Fruit fly (Drosophila melanogaster): ENCODE results near the gene CG42507.

The CG42507 gene

dm6 chr3L:14790127-14790589 is 32.4 kb upstream of the CG42507 start:
- TF ChIP-seq cic (GFP tag; optimal IDR thresholded peaks at IDR 0.05): peak; percentile 68
- peak; percentile 90 for TF ChIP-seq ovo (GFP tag; optimal IDR thresholded peaks at IDR 0.05)
- peak; percentile 90 for TF ChIP-seq CG7101 (tag; optimal IDR thresholded peaks at IDR 0.05)
- peak; percentile 75 for TF ChIP-seq CG33017 (tag; optimal IDR thresholded peaks at IDR 0.05)
- peak; percentile 79 for TF ChIP-seq CG11617 (GFP tag; optimal IDR thresholded peaks at IDR 0.05)
- TF ChIP-seq CG7045 (GFP tag; optimal IDR thresholded peaks at IDR 0.05): peak; percentile 84
- TF ChIP-seq Mnt (GFP tag; optimal IDR thresholded peaks at IDR 0.05): peak; percentile 91
- peak; percentile 88 for TF ChIP-seq tj (GFP tag; optimal IDR thresholded peaks at IDR 0.05)
- TF ChIP-seq toe (GFP tag; optimal IDR thresholded peaks at IDR 0.05): peak; percentile 93
- peak; percentile 83 for TF ChIP-seq CG14711 (tag; optimal IDR thresholded peaks at IDR 0.05)
- TF ChIP-seq CG5204 (GFP tag; optimal IDR thresholded peaks at IDR 0.05): peak; percentile 93
- TF ChIP-seq CG12768 (GFP tag; optimal IDR thresholded peaks at IDR 0.05): peak; percentile 96
- peak; percentile 74 for TF ChIP-seq bab1 (GFP tag; optimal IDR thresholded peaks at IDR 0.05)
- peak; percentile 97 for TF ChIP-seq Crg-1 (GFP tag; optimal IDR thresholded peaks at IDR 0.05)
- no peak for TF ChIP-seq cnc (optimal IDR thresholded peaks at IDR 0.05)
- TF ChIP-seq Hr96 (GFP tag; optimal IDR thresholded peaks at IDR 0.05): peak; percentile 95
- TF ChIP-seq CG1620 (GFP tag; optimal IDR thresholded peaks at IDR 0.05): peak; percentile 97
- TF ChIP-seq Clk (GFP tag; optimal IDR thresholded peaks at IDR 0.05): peak; percentile 87
- TF ChIP-seq kay (GFP tag; ENCODE audit: borderline replicate concordance): no peak
- TF ChIP-seq pad (GFP tag; optimal IDR thresholded peaks at IDR 0.05): peak; percentile 82

- no peak for TF ChIP-seq kay (GFP tag; ENCODE audit: borderline replicate concordance)
- TF ChIP-seq CG5204 (GFP tag; optimal IDR thresholded peaks at IDR 0.05): no peak
- no peak for TF ChIP-seq tj (GFP tag; optimal IDR thresholded peaks at IDR 0.05)
- TF ChIP-seq pad (GFP tag; optimal IDR thresholded peaks at IDR 0.05): no peak
- no peak for TF ChIP-seq cnc (optimal IDR thresholded peaks at IDR 0.05)
- no peak for TF ChIP-seq CG7045 (GFP tag; optimal IDR thresholded peaks at IDR 0.05)
- no peak for TF ChIP-seq CG12768 (GFP tag; optimal IDR thresholded peaks at IDR 0.05)
- no peak for TF ChIP-seq toe (GFP tag; optimal IDR thresholded peaks at IDR 0.05)
- TF ChIP-seq Clk (GFP tag; optimal IDR thresholded peaks at IDR 0.05): no peak
- TF ChIP-seq Hr96 (GFP tag; optimal IDR thresholded peaks at IDR 0.05): no peak
- no peak for TF ChIP-seq ovo (GFP tag; optimal IDR thresholded peaks at IDR 0.05)
- peak; percentile 66 for TF ChIP-seq CG7101 (tag; optimal IDR thresholded peaks at IDR 0.05)
- TF ChIP-seq bab1 (GFP tag; optimal IDR thresholded peaks at IDR 0.05): no peak
- peak; percentile 22 for TF ChIP-seq CG33017 (tag; optimal IDR thresholded peaks at IDR 0.05)
- TF ChIP-seq CG14711 (tag; optimal IDR thresholded peaks at IDR 0.05): peak; percentile 25
- TF ChIP-seq CG11617 (GFP tag; optimal IDR thresholded peaks at IDR 0.05): no peak
- no peak for TF ChIP-seq cic (GFP tag; optimal IDR thresholded peaks at IDR 0.05)
- TF ChIP-seq Crg-1 (GFP tag; optimal IDR thresholded peaks at IDR 0.05): no peak
- peak; percentile 6 for TF ChIP-seq Mnt (GFP tag; optimal IDR thresholded peaks at IDR 0.05)
- peak; percentile 77 for TF ChIP-seq CG1620 (GFP tag; optimal IDR thresholded peaks at IDR 0.05)
These were observed 31.9 kb upstream of the CG42507 start, which contains the start of gene Helz for dm6 chr3L:14789676-14790075. Gene Helz (plus strand): TSS chr3L:14789935.

dm6 chr3L:14786230-14786850 is 28.6 kb upstream of the CG42507 start, which contains the start of the genes bmm and Tdrd3:
Gene bmm (minus strand): TSS chr3L:14786412.
Gene Tdrd3 (plus strand): TSS chr3L:14786791.
- no peak for TF ChIP-seq kay (GFP tag; ENCODE audit: borderline replicate concordance)
- TF ChIP-seq Hr96 (GFP tag; optimal IDR thresholded peaks at IDR 0.05): peak; percentile 55
- TF ChIP-seq toe (GFP tag; optimal IDR thresholded peaks at IDR 0.05): peak; percentile 82
- TF ChIP-seq ovo (GFP tag; optimal IDR thresholded peaks at IDR 0.05): peak; percentile 69
- TF ChIP-seq CG12768 (GFP tag; optimal IDR thresholded peaks at IDR 0.05): peak; percentile 64
- TF ChIP-seq Clk (GFP tag; optimal IDR thresholded peaks at IDR 0.05): peak; percentile 77
- no peak for TF ChIP-seq cnc (optimal IDR thresholded peaks at IDR 0.05)
- peak; percentile 91 for TF ChIP-seq CG7101 (tag; optimal IDR thresholded peaks at IDR 0.05)
- peak; percentile 80 for TF ChIP-seq tj (GFP tag; optimal IDR thresholded peaks at IDR 0.05)
- TF ChIP-seq CG11617 (GFP tag; optimal IDR thresholded peaks at IDR 0.05): peak; percentile 93
- TF ChIP-seq CG5204 (GFP tag; optimal IDR thresholded peaks at IDR 0.05): peak; percentile 73
- TF ChIP-seq bab1 (GFP tag; optimal IDR thresholded peaks at IDR 0.05): peak; percentile 88
- TF ChIP-seq CG1620 (GFP tag; optimal IDR thresholded peaks at IDR 0.05): peak; percentile 63
- peak; percentile 82 for TF ChIP-seq CG7045 (GFP tag; optimal IDR thresholded peaks at IDR 0.05)
- TF ChIP-seq CG14711 (tag; optimal IDR thresholded peaks at IDR 0.05): peak; percentile 80
- peak; percentile 73 for TF ChIP-seq pad (GFP tag; optimal IDR thresholded peaks at IDR 0.05)
- TF ChIP-seq Crg-1 (GFP tag; optimal IDR thresholded peaks at IDR 0.05): peak; percentile 69
- peak; percentile 57 for TF ChIP-seq Mnt (GFP tag; optimal IDR thresholded peaks at IDR 0.05)
- TF ChIP-seq cic (GFP tag; optimal IDR thresholded peaks at IDR 0.05): peak; percentile 53
- peak; percentile 71 for TF ChIP-seq CG33017 (tag; optimal IDR thresholded peaks at IDR 0.05)

dm6 chr3L:14785492-14785916 is 27.7 kb upstream of the CG42507 start:
- no peak for TF ChIP-seq CG11617 (GFP tag; optimal IDR thresholded peaks at IDR 0.05)
- TF ChIP-seq Clk (GFP tag; optimal IDR thresholded peaks at IDR 0.05): peak; percentile 69
- TF ChIP-seq tj (GFP tag; optimal IDR thresholded peaks at IDR 0.05): no peak
- peak; percentile 75 for TF ChIP-seq CG12768 (GFP tag; optimal IDR thresholded peaks at IDR 0.05)
- peak; percentile 24 for TF ChIP-seq CG33017 (tag; optimal IDR thresholded peaks at IDR 0.05)
- TF ChIP-seq Hr96 (GFP tag; optimal IDR thresholded peaks at IDR 0.05): peak; percentile 66
- TF ChIP-seq Crg-1 (GFP tag; optimal IDR thresholded peaks at IDR 0.05): no peak
- peak; percentile 73 for TF ChIP-seq CG5204 (GFP tag; optimal IDR thresholded peaks at IDR 0.05)
- TF ChIP-seq CG1620 (GFP tag; optimal IDR thresholded peaks at IDR 0.05): peak; percentile 56
- TF ChIP-seq bab1 (GFP tag; optimal IDR thresholded peaks at IDR 0.05): peak; percentile 74
- no peak for TF ChIP-seq ovo (GFP tag; optimal IDR thresholded peaks at IDR 0.05)
- TF ChIP-seq cnc (optimal IDR thresholded peaks at IDR 0.05): no peak
- TF ChIP-seq cic (GFP tag; optimal IDR thresholded peaks at IDR 0.05): no peak
- peak; percentile 59 for TF ChIP-seq toe (GFP tag; optimal IDR thresholded peaks at IDR 0.05)
- peak; percentile 59 for TF ChIP-seq CG14711 (tag; optimal IDR thresholded peaks at IDR 0.05)
- TF ChIP-seq kay (GFP tag; ENCODE audit: borderline replicate concordance): no peak
- peak; percentile 3 for TF ChIP-seq Mnt (GFP tag; optimal IDR thresholded peaks at IDR 0.05)
- peak; percentile 16 for TF ChIP-seq CG7101 (tag; optimal IDR thresholded peaks at IDR 0.05)
- TF ChIP-seq CG7045 (GFP tag; optimal IDR thresholded peaks at IDR 0.05): peak; percentile 75
- peak; percentile 29 for TF ChIP-seq pad (GFP tag; optimal IDR thresholded peaks at IDR 0.05)

Measured in whole organism, adult.